Fruit fly (Drosophila melanogaster): ENCODE measurements around the gene Cyp313a4.

DNA sequence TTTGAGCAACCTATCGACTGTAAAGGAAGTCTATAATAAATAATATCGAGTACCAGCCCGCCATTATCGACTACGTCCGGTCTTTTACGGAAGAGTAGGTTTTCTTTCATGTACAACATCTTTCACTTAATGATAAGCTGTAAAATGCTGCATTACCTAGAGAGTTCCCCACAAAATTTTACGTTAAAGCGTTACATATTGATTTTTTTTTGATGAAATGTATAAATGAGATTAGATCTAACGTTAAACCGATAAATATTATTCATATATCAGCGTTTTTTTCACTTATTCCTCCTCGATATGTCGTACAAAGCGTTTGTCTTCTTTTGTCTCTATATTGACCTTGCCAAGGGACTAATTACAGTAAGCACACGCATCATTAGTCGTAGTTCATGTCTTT, 46.6 kb downstream of the Cyp313a4 start, which contains the start of gene CG11598:
- TF ChIP-seq Hr38 (GFP tag; optimal IDR thresholded peaks at IDR 0.05) (no peak), CG4318 (GFP tag; optimal IDR thresholded peaks at IDR 0.05) (no peak), acj6 (GFP tag; optimal IDR thresholded peaks at IDR 0.05) (no peak), Lpt (GFP tag; optimal IDR thresholded peaks at IDR 0.05) (no peak), CG34406 (GFP tag; optimal IDR thresholded peaks at IDR 0.05) (no peak), Smox (GFP tag; optimal IDR thresholded peaks at IDR 0.05) (no peak)

All from whole organism, prepupa.